Worm (Caenorhabditis elegans) whole organism, mixed stage, embryonic: ENCODE results near the gene osm-10.
A peak's percentile ranks its signal among the peaks of the same experiment; 100 is the strongest.

Experiments used
- M03D4.4 ChIP-seq: sonication (generic microtip); optimal IDR thresholded peaks from 2 replicates; lab custom pipeline; 2017; ENCODE audit warnings: mild to moderate bottlenecking, missing genetic modification characterization, missing compliant biosample characterization
- blmp-1 ChIP-seq: fragments of 150-350 bp; optimal IDR thresholded peaks from 2 replicates; lab custom pipeline; 2014; ENCODE audit warnings: missing biosample characterization, missing genetic modification characterization
- elt-3 ChIP-seq: fragments of 150-350 bp; optimal IDR thresholded peaks from 2 replicates; lab custom pipeline; 2014; ENCODE audit warnings: missing biosample characterization, missing genetic modification characterization
- lsy-2 ChIP-seq: fragments of 150-350 bp; optimal IDR thresholded peaks from 2 replicates; lab custom pipeline; 2014; ENCODE audit warnings: missing biosample characterization, missing genetic modification characterization
- mep-1 ChIP-seq: fragments of 150-350 bp; optimal IDR thresholded peaks from 2 replicates; lab custom pipeline; 2017; ENCODE audit warnings: missing biosample characterization, missing genetic modification reagents, missing genetic modification characterization, inconsistent platforms
- nhr-76 ChIP-seq: sonication (generic microtip); optimal IDR thresholded peaks from 2 replicates; lab custom pipeline; 2017; ENCODE audit warnings: missing biosample characterization, missing genetic modification characterization
- sptf-1 ChIP-seq: sonication (generic microtip); optimal IDR thresholded peaks from 2 replicates; lab custom pipeline; 2017; ENCODE audit warnings: mild to moderate bottlenecking, missing genetic modification characterization, moderate library complexity, missing compliant biosample characterization
- unc-120 ChIP-seq: sonication (generic microtip); optimal IDR thresholded peaks from 2 replicates; lab custom pipeline; 2017; ENCODE audit warnings: missing genetic modification characterization, missing compliant biosample characterization; ENCODE audit not compliant: poor library complexity, severe bottlenecking
- unc-39 ChIP-seq: fragments of 150-350 bp; optimal IDR thresholded peaks from 2 replicates; lab custom pipeline; 2014; ENCODE audit warnings: missing biosample characterization, missing genetic modification characterization

osm-10 gene

ce11 chrIII:7292569-7292968 lies 49.5 kb downstream of the osm-10 start:
- peak; percentile 59 for TF ChIP-seq blmp-1 (tag; lab: Kevin White, UChicago)
- no peak for TF ChIP-seq elt-3 (tag; lab: Kevin White, UChicago)

- TF ChIP-seq unc-39 (tag; lab: Kevin White, UChicago): no peak
- TF ChIP-seq elt-3 (tag; lab: Kevin White, UChicago): no peak
- no peak for TF ChIP-seq unc-120 (tag; lab: Kevin White, UChicago)
- no peak for TF ChIP-seq M03D4.4 (tag; lab: Kevin White, UChicago)
- TF ChIP-seq sptf-1 (tag; lab: Kevin White, UChicago): no peak
- no peak for TF ChIP-seq nhr-76 (tag; lab: Kevin White, UChicago)
- TF ChIP-seq lsy-2 (tag; lab: Kevin White, UChicago): peak; percentile 89
- no peak for TF ChIP-seq mep-1 (tag; lab: Kevin White, UChicago)
Measured at ce11 chrIII:7293075-7293684, 50.1 kb downstream of the osm-10 start, which contains the start of gene cwf-19L2. Gene cwf-19L2 (plus strand): TSS chrIII:7293634.
